Worm (Caenorhabditis elegans) whole organism, L4 larva: ENCODE measurements around the gene aat-3.

Source experiments
- ZK546.5 ChIP-seq, 2 experiments: sonication (generic microtip); optimal IDR thresholded peaks; 2 replicates each; lab custom pipeline; 2017; ENCODE audit warnings: missing biosample characterization in 2 of 2, missing genetic modification characterization in 2 of 2
- aly-2 ChIP-seq: sonication (generic microtip); optimal IDR thresholded peaks from 2 replicates; lab custom pipeline; 2018; ENCODE audit warnings: missing biosample characterization, missing genetic modification characterization
- ama-1 ChIP-seq: fragments of 150-350 bp; optimal IDR thresholded peaks from 2 replicates; lab custom pipeline; 2014; ENCODE audit warnings: inconsistent platforms, mixed read lengths
- egl-27 ChIP-seq: sonication (generic microtip); optimal IDR thresholded peaks from 3 replicates; lab custom pipeline; 2017; ENCODE audit warnings: missing biosample characterization, missing genetic modification reagents, missing genetic modification characterization
- lin-38 ChIP-seq: fragments of 200-800 bp; sonication (Bioruptor generic); IDR thresholded peaks from 2 replicates; pipeline ENCODE4 v1.3.6; 2022; ENCODE audit warnings: missing genetic modification reagents, missing genetic modification characterization, missing compliant biosample characterization
- lin-39 ChIP-seq: fragments of 150-350 bp; optimal IDR thresholded peaks from 2 replicates; lab custom pipeline; 2014; ENCODE audit warnings: missing biosample characterization, missing genetic modification reagents, missing genetic modification characterization
- lsy-2 ChIP-seq, 2 experiments: fragments of 150-350 bp in 1 of 2; sonication (generic microtip) in 1 of 2; optimal IDR thresholded peaks; 2 replicates each; lab custom pipeline; 2014 to 2017; ENCODE audit warnings: missing biosample characterization in 2 of 2, missing genetic modification characterization in 2 of 2
- nhr-11 ChIP-seq: fragments of 150-350 bp; optimal IDR thresholded peaks from 2 replicates; lab custom pipeline; 2014; ENCODE audit warnings: missing biosample characterization, missing genetic modification characterization
- nhr-237 ChIP-seq: sonication (generic microtip); optimal IDR thresholded peaks from 2 replicates; lab custom pipeline; 2017; ENCODE audit warnings: missing biosample characterization, missing genetic modification characterization
- nhr-25 ChIP-seq: sonication (generic microtip); optimal IDR thresholded peaks from 2 replicates; lab custom pipeline; 2017; ENCODE audit warnings: missing genetic modification characterization, mild to moderate bottlenecking, missing compliant biosample characterization, antibody characterized with exemption, moderate library complexity, borderline replicate concordance; ENCODE audit not compliant: insufficient read depth
- nhr-77 ChIP-seq: fragments of 150-350 bp; optimal IDR thresholded peaks from 2 replicates; lab custom pipeline; 2014; ENCODE audit warnings: missing biosample characterization, missing genetic modification characterization
- snpc-4 ChIP-seq: fragments of 150-350 bp; optimal IDR thresholded peaks from 2 replicates; lab custom pipeline; 2014; ENCODE audit warnings: missing biosample characterization, missing genetic modification characterization

DNA sequence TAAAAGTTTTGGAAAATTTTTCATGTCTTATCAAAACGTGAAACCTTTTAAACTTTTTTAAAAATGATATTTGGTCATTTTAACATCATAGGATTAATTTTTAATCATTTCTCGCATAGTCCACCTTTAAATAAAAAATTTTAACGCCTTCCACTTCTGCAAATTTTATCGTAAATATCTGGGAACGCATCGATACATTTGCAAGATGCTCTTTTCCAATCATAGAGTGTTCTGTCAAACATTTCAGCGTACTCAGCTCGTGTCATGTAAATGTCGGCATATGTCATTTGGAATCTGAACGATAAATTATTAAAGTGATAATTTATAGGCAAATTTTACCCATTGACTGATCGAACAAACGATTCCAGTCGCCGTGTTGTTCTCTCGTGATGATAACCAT, 7.9 kb downstream of the aat-3 start, which contains the start of gene F52H2.5:
- no peak for TF ChIP-seq nhr-77 (tag; lab: Kevin White, UChicago)
- no peak for TF ChIP-seq nhr-237
- no peak for TF ChIP-seq ama-1 (lab: Kevin White, UChicago)
- TF ChIP-seq aly-2 (tag; lab: Kevin White, UChicago) = no peak
- no peak for TF ChIP-seq snpc-4 (tag; lab: Kevin White, UChicago)
- TF ChIP-seq ZK546.5 (tag; optimal IDR thresholded peaks at IDR 0.05; lab: Kevin White, UChicago) = no peak
- no peak for TF ChIP-seq lsy-2 (tag; optimal IDR thresholded peaks at IDR 0.05; lab: Kevin White, UChicago)
- TF ChIP-seq nhr-11 (tag; lab: Kevin White, UChicago) = no peak
- TF ChIP-seq lin-39 (tag; lab: Kevin White, UChicago) = no peak
- TF ChIP-seq lin-38 (GFP tag; lab: Robert Waterston, UW) = no peak
- TF ChIP-seq nhr-25 = no peak
- TF ChIP-seq egl-27 (tag; lab: Kevin White, UChicago) = no peak
